Fruit fly (Drosophila melanogaster) whole organism, embryonic: ENCODE measurements around the gene Eig71Ea.

Experiments
- CG13296 ChIP-seq: fragments of 200-800 bp; sonication (Bioruptor generic); optimal IDR thresholded peaks from 3 replicates; lab custom pipeline; 2018; ENCODE audit warnings: missing biosample characterization, mild to moderate bottlenecking, missing genetic modification characterization
- CG15269 ChIP-seq: fragments of 200-800 bp; sonication (Bioruptor generic); optimal IDR thresholded peaks from 2 replicates; lab custom pipeline; 2018; ENCODE audit warnings: missing biosample characterization, mild to moderate bottlenecking, missing genetic modification characterization, moderate library complexity
- CG15514 ChIP-seq: fragments of 200-800 bp; sonication (Bioruptor generic); optimal IDR thresholded peaks from 3 replicates; lab custom pipeline; 2017; ENCODE audit warnings: missing biosample characterization, missing genetic modification characterization, mild to moderate bottlenecking, moderate library complexity, missing genetic modification reagents
- CG4820 ChIP-seq: fragments of 200-800 bp; sonication (Bioruptor generic); optimal IDR thresholded peaks from 3 replicates; lab custom pipeline; 2016; ENCODE audit warnings: missing biosample characterization, missing genetic modification characterization
- CTCF ChIP-seq: fragments of 200-800 bp; sonication (Bioruptor generic); optimal IDR thresholded peaks from 2 replicates; lab custom pipeline; 2017; ENCODE audit warnings: missing biosample characterization, mild to moderate bottlenecking, missing genetic modification characterization, moderate library complexity
- Side ChIP-seq: fragments of 200-800 bp; sonication (Bioruptor generic); optimal IDR thresholded peaks from 2 replicates; lab custom pipeline; 2016; ENCODE audit warnings: missing biosample characterization, missing genetic modification characterization
- ato ChIP-seq: fragments of 200-800 bp; sonication (Bioruptor generic); IDR thresholded peaks from 2 replicates; pipeline ENCODE4 v1.3.6; 2022; ENCODE audit warnings: missing biosample characterization, missing genetic modification characterization; ENCODE audit not compliant: partially characterized antibody
- br ChIP-seq: fragments of >200 bp; optimal IDR thresholded peaks from 2 replicates; lab custom pipeline; 2017
- h ChIP-seq: fragments of >200 bp; optimal IDR thresholded peaks from 2 replicates; lab custom pipeline; 2017
- ro ChIP-seq: fragments of 200-800 bp; sonication (Bioruptor generic); IDR thresholded peaks from 2 replicates; pipeline ENCODE4 v1.3.6; 2022; ENCODE audit warnings: missing biosample characterization, missing genetic modification characterization

- no peak for TF ChIP-seq Side (GFP tag; lab: Kevin White, UChicago)
- no peak for TF ChIP-seq CG4820 (GFP tag; lab: Kevin White, UChicago)
- no peak for TF ChIP-seq CG13296 (GFP tag; lab: Kevin White, UChicago)
- TF ChIP-seq br (lab: Kevin White, UChicago) = no peak
- TF ChIP-seq CG15269 = no peak
- no peak for TF ChIP-seq CTCF (GFP tag; lab: Kevin White, UChicago)
- no peak for TF ChIP-seq ato
- no peak for TF ChIP-seq CG15514
- no peak for TF ChIP-seq ro (GFP tag; lab: Robert Waterston, UW)
- TF ChIP-seq h = no peak
Observed at dm6 chr3L:15669939-15670338, 20.5 kb upstream of the Eig71Ea start.
